Worm (Caenorhabditis elegans) whole organism, L1 larva: ENCODE measurements around the gene F19G12.8.
"Not testable (repeated sequence)": the region's sequence is repeated elsewhere in the genome, so short reads cannot be mapped to it uniquely, and the experiment has no call there.

Experiments used
- C16A3.4 ChIP-seq: fragments of 150-350 bp; optimal IDR thresholded peaks from 2 replicates; lab custom pipeline; 2014; ENCODE audit warnings: missing biosample characterization, missing genetic modification characterization
- nhr-76 ChIP-seq: sonication (generic microtip); optimal IDR thresholded peaks from 2 replicates; lab custom pipeline; 2017; ENCODE audit warnings: missing biosample characterization, missing genetic modification characterization
- unc-98 ChIP-seq: fragments of 200-800 bp; sonication (Bioruptor generic); IDR thresholded peaks from 2 replicates; pipeline ENCODE4 v1.3.6; 2022; ENCODE audit warnings: missing genetic modification characterization, missing compliant biosample characterization

DNA sequence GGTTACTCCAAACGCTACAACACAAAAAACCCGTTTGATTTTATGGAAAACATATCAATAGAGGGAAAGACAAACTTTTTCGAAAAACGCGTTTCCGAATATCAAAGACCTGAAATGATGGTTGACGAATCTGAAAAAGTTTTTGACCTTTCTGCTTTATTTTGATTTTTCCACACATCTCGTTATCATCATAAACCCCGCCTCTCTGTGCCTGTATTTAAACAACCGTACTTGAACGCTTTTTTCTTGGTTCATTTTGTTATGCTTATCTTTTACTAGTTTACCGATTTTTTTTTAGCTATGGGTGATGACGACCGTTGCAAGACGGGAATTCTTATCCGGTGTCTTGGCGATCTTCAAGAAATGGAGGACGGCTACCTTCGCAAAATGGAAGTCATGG lies 13.6 kb downstream of the F19G12.8 start, which contains the start of gene F19G12.1:
- TF ChIP-seq C16A3.4 (tag; lab: Kevin White, UChicago); unc-98; nhr-76 (tag; lab: Kevin White, UChicago): not testable (repeated sequence)
